Fruit fly (Drosophila melanogaster) S2 (cell line): ENCODE data around the gene Gnf1.

Source experiments
- CG8478 ChIP-seq: fragments of >200 bp; optimal IDR thresholded peaks from 2 replicates; lab custom pipeline; 2018
- CTCF ChIP-seq, 2 experiments: fragments of >200 bp; optimal IDR thresholded peaks; 2 replicates each; lab custom pipeline; 2018

- TF ChIP-seq CTCF (optimal IDR thresholded peaks at IDR 0.05; lab: Kevin White, UChicago) (no peak), CG8478 (lab: Kevin White, UChicago) (no peak)
These were observed 48.7 kb downstream of the Gnf1 start, which contains the start of gene Jhbp3 for dm6 chr3R:4955152-4955551.
